Worm (Caenorhabditis elegans) whole organism, young adult: Measurements from ENCODE around the gene Y46H3D.1.

Source experiments
- Y56A3A.18 ChIP-seq: fragments of 200-800 bp; sonication (Bioruptor generic); IDR thresholded peaks from 2 replicates; pipeline ENCODE4 v1.3.6; 2022; ENCODE audit warnings: missing genetic modification reagents, missing genetic modification characterization, missing compliant biosample characterization
- Y67H2A.10 ChIP-seq: fragments of 200-800 bp; sonication (Bioruptor generic); conservative IDR thresholded peaks from 2 replicates; pipeline ENCODE4 v1.3.6; 2022; ENCODE audit warnings: missing genetic modification reagents, missing genetic modification characterization, missing compliant biosample characterization
- ama-1 ChIP-seq, 3 experiments: fragments of 150-350 bp in 1 of 3; sonication (generic microtip) in 2 of 3; optimal IDR thresholded peaks; 2 replicates each; lab custom pipeline; 2014 to 2018; ENCODE audit warnings: missing biosample characterization in 2 of 3, missing genetic modification characterization in 2 of 3, missing genetic modification reagents in 2 of 3
- atf-7 ChIP-seq: sonication (generic microtip); optimal IDR thresholded peaks from 2 replicates; lab custom pipeline; 2017; ENCODE audit warnings: mild to moderate bottlenecking, missing genetic modification characterization, missing compliant biosample characterization
- bed-2 ChIP-seq: fragments of 200-800 bp; sonication (Bioruptor generic); IDR thresholded peaks from 2 replicates; pipeline ENCODE4 v1.3.6; 2022; ENCODE audit warnings: missing genetic modification reagents, missing genetic modification characterization, missing compliant biosample characterization
- efl-1 ChIP-seq: fragments of 150-350 bp; optimal IDR thresholded peaks from 2 replicates; lab custom pipeline; 2014; ENCODE audit warnings: missing biosample characterization, missing genetic modification reagents, missing genetic modification characterization
- him-1 ChIP-seq: sonication (generic microtip); optimal IDR thresholded peaks from 2 replicates; lab custom pipeline; 2016; ENCODE audit warnings: missing genotype, missing genetic modification reagents, missing genetic modification characterization, missing compliant biosample characterization
- lag-1 ChIP-seq: fragments of 200-800 bp; sonication (Bioruptor generic); IDR thresholded peaks from 2 replicates; pipeline ENCODE4 v1.3.6; 2022; ENCODE audit warnings: missing genetic modification reagents, missing genetic modification characterization, missing compliant biosample characterization
- nfya-1 ChIP-seq: sonication (generic microtip); optimal IDR thresholded peaks from 2 replicates; lab custom pipeline; 2017; ENCODE audit warnings: antibody characterized with exemption, missing compliant biosample characterization, missing genetic modification characterization, borderline replicate concordance; ENCODE audit not compliant: insufficient read depth
- snpc-4 ChIP-seq, 5 experiments: fragments of 150-350 bp in 1 of 5; sonication (generic microtip) in 4 of 5; optimal IDR thresholded peaks; 2 replicates each; lab custom pipeline; 2014 to 2018; ENCODE audit warnings: missing genetic modification characterization in 5 of 5, missing biosample characterization in 3 of 5, antibody characterized with exemption in 2 of 5, mild to moderate bottlenecking in 2 of 5, missing compliant biosample characterization in 2 of 5, missing genotype in 2 of 5, moderate library complexity in 2 of 5, missing genetic modification reagents in 1 of 5

DNA sequence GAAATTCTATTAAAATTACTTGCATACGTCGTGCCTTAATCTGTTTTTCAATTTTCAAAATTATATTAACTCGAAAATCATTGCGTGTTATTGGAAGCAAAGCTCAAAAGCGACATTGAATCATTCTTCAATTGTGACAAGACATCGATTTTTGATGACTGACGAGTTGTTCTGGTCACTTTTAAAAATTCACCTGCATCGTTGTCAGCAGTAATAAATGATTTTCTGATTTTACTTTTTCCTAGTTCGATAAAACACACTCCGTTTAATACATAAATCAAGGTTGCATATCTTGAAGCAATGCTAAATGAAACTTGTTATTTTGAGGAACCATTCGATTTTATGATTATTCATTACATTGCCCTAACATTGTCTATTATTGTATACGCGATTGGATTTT, 40.0 kb downstream of the Y46H3D.1 start, which contains the start of gene srh-3:
- TF ChIP-seq ama-1 (optimal IDR thresholded peaks at IDR 0.05; lab: Kevin White, UChicago) (no peak), ama-1 (GFP tag; optimal IDR thresholded peaks at IDR 0.05; lab: Kevin White, UChicago) (no peak), lag-1 (GFP tag; lab: Robert Waterston, UW) (no peak), snpc-4 (GFP tag; optimal IDR thresholded peaks at IDR 0.05; lab: Kevin White, UChicago) (no peak), snpc-4 (tag; optimal IDR thresholded peaks at IDR 0.05; lab: Kevin White, UChicago) (no peak), bed-2 (GFP tag; lab: Robert Waterston, UW) (no peak), nfya-1 (tag; lab: Kevin White, UChicago) (no peak), Y56A3A.18 (no peak), Y67H2A.10 (no peak), atf-7 (tag; lab: Kevin White, UChicago) (no peak), efl-1 (no peak), him-1 (tag; lab: Kevin White, UChicago) (no peak)
